Fruit fly (Drosophila melanogaster) whole organism, prepupa: Measurements from ENCODE around the gene CG10587.

Experiments
- Blimp-1 ChIP-seq: fragments of 200-800 bp; sonication (Bioruptor generic); optimal IDR thresholded peaks from 3 replicates; lab custom pipeline; 2017; ENCODE audit warnings: missing biosample characterization, missing genetic modification characterization, mild to moderate bottlenecking, moderate library complexity, missing genetic modification reagents
- CG10631 ChIP-seq: fragments of 200-800 bp; sonication (Bioruptor generic); optimal IDR thresholded peaks from 2 replicates; lab custom pipeline; 2016; ENCODE audit warnings: missing biosample characterization, missing genetic modification characterization
- CG10669 ChIP-seq: fragments of 200-800 bp; sonication (Bioruptor generic); optimal IDR thresholded peaks from 3 replicates; lab custom pipeline; 2018; ENCODE audit warnings: missing biosample characterization, mild to moderate bottlenecking, missing genetic modification characterization, moderate library complexity
- CG11762 ChIP-seq: fragments of 200-800 bp; sonication (Bioruptor generic); optimal IDR thresholded peaks from 3 replicates; lab custom pipeline; 2016; ENCODE audit warnings: missing biosample characterization, missing genetic modification characterization; ENCODE audit not compliant: insufficient read depth
- CG11902 ChIP-seq: fragments of 200-800 bp; sonication (Bioruptor generic); optimal IDR thresholded peaks from 3 replicates; lab custom pipeline; 2016; ENCODE audit warnings: missing biosample characterization, missing genetic modification characterization
- CG15336 ChIP-seq: fragments of 200-800 bp; sonication (Bioruptor generic); IDR thresholded peaks from 2 replicates; pipeline ENCODE4 v1.3.6; 2022; ENCODE audit warnings: missing biosample characterization, missing genetic modification characterization
- CG3032 ChIP-seq: fragments of 200-800 bp; optimal IDR thresholded peaks from 2 replicates; lab custom pipeline; 2019; ENCODE audit warnings: missing biosample characterization, mild to moderate bottlenecking, missing genetic modification characterization, moderate library complexity
- CG31627 ChIP-seq: fragments of 200-800 bp; sonication (Bioruptor generic); optimal IDR thresholded peaks from 3 replicates; lab custom pipeline; 2016; ENCODE audit warnings: missing biosample characterization, missing genetic modification characterization
- CG32006 ChIP-seq: fragments of 200-800 bp; sonication (Bioruptor generic); optimal IDR thresholded peaks from 3 replicates; lab custom pipeline; 2017; ENCODE audit warnings: missing biosample characterization, mild to moderate bottlenecking, missing genetic modification characterization
- CG34406 ChIP-seq: fragments of 200-800 bp; sonication (Bioruptor generic); optimal IDR thresholded peaks from 3 replicates; lab custom pipeline; 2016; ENCODE audit warnings: missing biosample characterization, missing genetic modification characterization
- CG4318 ChIP-seq: fragments of 200-800 bp; sonication (Bioruptor generic); optimal IDR thresholded peaks from 3 replicates; lab custom pipeline; 2017; ENCODE audit warnings: missing biosample characterization, mild to moderate bottlenecking, missing genetic modification characterization
- CG6163 ChIP-seq: fragments of 200-800 bp; sonication (Bioruptor generic); IDR thresholded peaks from 3 replicates; pipeline ENCODE4 v1.3.6; 2022; ENCODE audit warnings: missing biosample characterization, missing genetic modification characterization
- CG6276 ChIP-seq: fragments of 200-800 bp; sonication (Bioruptor generic); optimal IDR thresholded peaks from 2 replicates; lab custom pipeline; 2017; ENCODE audit warnings: missing biosample characterization, mild to moderate bottlenecking, missing genetic modification characterization
- CG6792 ChIP-seq: fragments of 200-800 bp; sonication (Bioruptor generic); optimal IDR thresholded peaks from 3 replicates; lab custom pipeline; 2016; ENCODE audit warnings: missing biosample characterization, missing genetic modification characterization
- CG7368 ChIP-seq: fragments of 200-800 bp; sonication (Bioruptor generic); optimal IDR thresholded peaks from 3 replicates; lab custom pipeline; 2016; ENCODE audit warnings: missing biosample characterization, missing genetic modification characterization
- CG8319 ChIP-seq: fragments of 200-800 bp; sonication (Bioruptor generic); optimal IDR thresholded peaks from 3 replicates; lab custom pipeline; 2016; ENCODE audit warnings: missing biosample characterization, missing genetic modification characterization
- CG9139 ChIP-seq: fragments of 200-800 bp; sonication (Bioruptor generic); optimal IDR thresholded peaks from 3 replicates; lab custom pipeline; 2017; ENCODE audit warnings: missing biosample characterization, mild to moderate bottlenecking, missing genetic modification characterization
- Eip78C ChIP-seq: fragments of 200-800 bp; sonication (Bioruptor generic); peaks from one replicate; lab custom pipeline; 2016; ENCODE audit warnings: missing biosample characterization, missing genetic modification characterization
- Ets96B ChIP-seq: fragments of 200-800 bp; optimal IDR thresholded peaks from 2 replicates; lab custom pipeline; 2019; ENCODE audit warnings: missing biosample characterization, mild to moderate bottlenecking, missing genetic modification characterization, moderate library complexity
- Gug ChIP-seq: fragments of 200-800 bp; sonication (Bioruptor generic); IDR thresholded peaks from 2 replicates; pipeline ENCODE4 v1.3.6; 2022; ENCODE audit warnings: missing biosample characterization, missing genetic modification characterization
- Hr39 ChIP-seq: fragments of 200-800 bp; sonication (Bioruptor generic); optimal IDR thresholded peaks from 2 replicates; lab custom pipeline; 2016; ENCODE audit warnings: missing biosample characterization, missing genetic modification characterization
- Hr4 ChIP-seq: fragments of 200-800 bp; sonication (Bioruptor generic); optimal IDR thresholded peaks from 3 replicates; lab custom pipeline; 2016; ENCODE audit warnings: missing biosample characterization, missing genetic modification characterization
- Lpt ChIP-seq: fragments of 200-800 bp; sonication (Bioruptor generic); optimal IDR thresholded peaks from 3 replicates; lab custom pipeline; 2016; ENCODE audit warnings: missing biosample characterization, missing genetic modification characterization
- Met ChIP-seq: fragments of 200-800 bp; sonication (Bioruptor generic); optimal IDR thresholded peaks from 3 replicates; lab custom pipeline; 2016; ENCODE audit warnings: missing biosample characterization, missing genetic modification characterization
- OdsH ChIP-seq: fragments of 200-800 bp; sonication (Bioruptor generic); optimal IDR thresholded peaks from 3 replicates; lab custom pipeline; 2016; ENCODE audit warnings: missing biosample characterization, missing genetic modification characterization
- Smox ChIP-seq: fragments of 200-800 bp; sonication (Bioruptor generic); optimal IDR thresholded peaks from 3 replicates; lab custom pipeline; 2016; ENCODE audit warnings: missing biosample characterization, missing genetic modification characterization
- Sox102F ChIP-seq: fragments of 200-800 bp; sonication (Bioruptor generic); optimal IDR thresholded peaks from 2 replicates; lab custom pipeline; 2016; ENCODE audit warnings: missing biosample characterization, mild to moderate bottlenecking, missing genetic modification characterization
- Sox15 ChIP-seq: fragments of 200-800 bp; sonication (Bioruptor generic); optimal IDR thresholded peaks from 3 replicates; lab custom pipeline; 2016; ENCODE audit warnings: missing biosample characterization, missing genetic modification characterization
- achi ChIP-seq: fragments of 200-800 bp; sonication (Bioruptor generic); optimal IDR thresholded peaks from 3 replicates; lab custom pipeline; 2016; ENCODE audit warnings: missing biosample characterization, missing genetic modification characterization
- acj6 ChIP-seq: fragments of 200-800 bp; sonication (Bioruptor generic); optimal IDR thresholded peaks from 3 replicates; lab custom pipeline; 2016; ENCODE audit warnings: missing biosample characterization, missing genetic modification characterization
- cyc ChIP-seq: fragments of 200-800 bp; sonication (Bioruptor generic); optimal IDR thresholded peaks from 3 replicates; lab custom pipeline; 2016; ENCODE audit warnings: missing biosample characterization, missing genetic modification characterization
- dsx ChIP-seq: fragments of 200-800 bp; optimal IDR thresholded peaks from 3 replicates; lab custom pipeline; 2019; ENCODE audit warnings: missing biosample characterization, mild to moderate bottlenecking, missing genetic modification characterization, moderate library complexity; ENCODE audit not compliant: poor library complexity, severe bottlenecking
- eg ChIP-seq: fragments of 200-800 bp; sonication (Bioruptor generic); IDR thresholded peaks from 3 replicates; pipeline ENCODE4 v1.3.6; 2022; ENCODE audit warnings: missing biosample characterization, missing genetic modification characterization
- esn ChIP-seq: fragments of 200-800 bp; sonication (Bioruptor generic); optimal IDR thresholded peaks from 2 replicates; lab custom pipeline; 2016; ENCODE audit warnings: missing biosample characterization, mild to moderate bottlenecking, missing genetic modification characterization, moderate library complexity
- fd59A ChIP-seq: fragments of 200-800 bp; sonication (Bioruptor generic); optimal IDR thresholded peaks from 2 replicates; lab custom pipeline; 2017; ENCODE audit warnings: missing biosample characterization, mild to moderate bottlenecking, missing genetic modification characterization, missing genetic modification reagents
- fd85E ChIP-seq: fragments of 200-800 bp; sonication (Bioruptor generic); optimal IDR thresholded peaks from 3 replicates; lab custom pipeline; 2016; ENCODE audit warnings: missing biosample characterization, missing genetic modification characterization
- fkh ChIP-seq: fragments of 200-800 bp; sonication (Bioruptor generic); optimal IDR thresholded peaks from 3 replicates; lab custom pipeline; 2017; ENCODE audit warnings: missing biosample characterization, mild to moderate bottlenecking, missing genetic modification characterization, moderate library complexity
- lz ChIP-seq: fragments of 200-800 bp; sonication (Bioruptor generic); optimal IDR thresholded peaks from 3 replicates; lab custom pipeline; 2016; ENCODE audit warnings: missing biosample characterization, missing genetic modification characterization
- net ChIP-seq: fragments of 200-800 bp; sonication (Bioruptor generic); optimal IDR thresholded peaks from 3 replicates; lab custom pipeline; 2016; ENCODE audit warnings: missing biosample characterization, missing genetic modification characterization
- pdm3 ChIP-seq: fragments of 200-800 bp; sonication (Bioruptor generic); optimal IDR thresholded peaks from 3 replicates; lab custom pipeline; 2016; ENCODE audit warnings: missing biosample characterization, missing genetic modification characterization
- salr ChIP-seq, 2 experiments: fragments of 200-800 bp; sonication (Bioruptor generic); optimal IDR thresholded peaks; 3 replicates each; lab custom pipeline; 2016 to 2018; ENCODE audit warnings: missing biosample characterization in 2 of 2, missing genetic modification characterization in 2 of 2, mild to moderate bottlenecking in 1 of 2
- spab ChIP-seq: fragments of 200-800 bp; sonication (Bioruptor generic); optimal IDR thresholded peaks from 2 replicates; lab custom pipeline; 2017; ENCODE audit warnings: missing biosample characterization, mild to moderate bottlenecking, missing genetic modification characterization, missing genetic modification reagents
- ss ChIP-seq, 2 experiments: fragments of 200-800 bp; sonication (Bioruptor generic); optimal IDR thresholded peaks; 2 replicates in 1 of 2; 3 replicates in 1 of 2; lab custom pipeline; 2017 to 2018; ENCODE audit warnings: mild to moderate bottlenecking in 2 of 2, missing biosample characterization in 2 of 2, missing genetic modification characterization in 2 of 2, moderate library complexity in 1 of 2

The CG10587 gene

dm6 chr3L:21009405-21010120 is 47.2 kb upstream of the CG10587 start (continued):
- TF ChIP-seq Smox (peak; percentile 82), Hr4 (peak; percentile 69), acj6 (peak; percentile 78), eg (GFP tag; lab: Robert Waterston, UW) (peak; percentile 82), CG6163 (GFP tag; lab: Robert Waterston, UW) (peak; percentile 91), cyc (peak; percentile 81), CG11902 (GFP tag; lab: Kevin White, UChicago) (peak; percentile 62), fd59A (GFP tag; lab: Kevin White, UChicago) (peak; percentile 12), fkh (GFP tag; lab: Kevin White, UChicago) (no peak), CG6276 (GFP tag; lab: Kevin White, UChicago) (peak; percentile 68), spab (peak; percentile 34), CG7368 (GFP tag; lab: Kevin White, UChicago) (peak; percentile 60), Blimp-1 (GFP tag; lab: Kevin White, UChicago) (peak; percentile 7), dsx (GFP tag; lab: Kevin White, UChicago) (peak; percentile 76), CG31627 (GFP tag; lab: Kevin White, UChicago) (peak; percentile 80), Lpt (peak; percentile 68), Ets96B (tag; lab: Kevin White, UChicago) (peak; percentile 31), CG10669 (GFP tag; lab: Kevin White, UChicago) (peak; percentile 60), achi (GFP tag; lab: Kevin White, UChicago) (peak; percentile 87), CG32006 (GFP tag; lab: Kevin White, UChicago) (peak; percentile 73), CG15336 (GFP tag; lab: Robert Waterston, UW) (peak; percentile 85), Sox102F (peak; percentile 89), CG6792 (GFP tag; lab: Kevin White, UChicago) (peak; percentile 78), Met (GFP tag; lab: Kevin White, UChicago) (peak; percentile 88), CG9139 (peak; percentile 26)

DNA sequence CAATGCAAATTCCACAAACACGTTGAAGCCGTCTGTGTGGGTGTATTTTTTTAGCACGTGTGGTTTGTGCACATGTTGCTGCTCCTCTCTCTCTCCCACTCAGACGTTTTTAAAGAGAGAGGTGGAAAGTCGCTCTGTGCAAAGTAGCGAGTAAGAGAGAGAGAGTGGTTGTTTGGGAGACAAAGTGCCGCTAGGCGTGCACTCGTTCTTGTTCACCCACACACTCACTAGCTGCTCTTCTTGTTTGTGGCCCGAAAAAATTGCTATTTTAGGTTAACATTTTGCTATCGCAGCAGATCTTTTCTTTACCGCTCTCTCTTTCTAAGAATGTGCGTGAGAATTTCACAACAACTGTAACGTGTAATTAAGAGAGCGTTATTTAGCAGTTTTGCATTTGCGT is 46.5 kb upstream of the CG10587 start:
- TF ChIP-seq CG11762 (GFP tag; lab: Kevin White, UChicago) (no peak), net (GFP tag; lab: Kevin White, UChicago) (no peak), Gug (no peak), CG10631 (no peak), fd85E (peak; percentile 21), eg (GFP tag; lab: Robert Waterston, UW) (peak; percentile 24; the same call in 1 of the 3 replicates), ss (GFP tag; optimal IDR thresholded peaks at IDR 0.05; lab: Kevin White, UChicago) (peak in 1 of 2 experiments; percentile 2), CG6163 (GFP tag; lab: Robert Waterston, UW) (peak; percentile 39; the same call in 1 of the 3 replicates)

DNA sequence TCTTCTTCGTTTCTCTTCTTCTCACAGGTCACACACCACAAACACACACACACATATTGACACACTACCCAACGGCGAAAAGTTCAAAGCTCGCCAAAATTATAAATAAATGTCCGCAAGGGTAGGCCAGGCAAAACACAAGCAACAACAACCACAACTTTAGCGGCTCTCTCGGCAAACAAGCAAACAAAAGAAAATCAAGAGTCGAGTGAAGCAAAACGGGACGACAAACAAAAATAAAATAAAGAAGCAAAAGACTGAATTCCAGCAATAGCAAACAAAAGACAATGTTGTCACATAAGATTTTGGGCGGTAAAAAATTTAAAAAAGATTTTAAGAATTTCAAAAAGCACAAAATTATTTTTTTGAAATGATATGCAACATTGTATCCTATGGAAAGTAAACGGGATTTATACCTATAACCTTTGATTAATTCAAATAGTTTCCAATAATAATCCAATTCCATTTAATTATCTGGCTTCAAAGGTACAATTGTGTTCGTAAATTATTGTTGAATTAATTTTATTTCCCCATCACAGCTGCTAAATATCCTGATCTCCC is 46.0 kb upstream of the CG10587 start:
- TF ChIP-seq CG3032 (no peak), CG34406 (peak; percentile 7), CG32006 (GFP tag; lab: Kevin White, UChicago) (no peak), salr (GFP tag; optimal IDR thresholded peaks at IDR 0.05; lab: Kevin White, UChicago) (peak in 1 of 2 experiments; percentile 7), ss (GFP tag; optimal IDR thresholded peaks at IDR 0.05; lab: Kevin White, UChicago) (no peak), CG9139 (no peak), CG8319 (GFP tag; lab: Kevin White, UChicago) (no peak), lz (no peak), CG6792 (GFP tag; lab: Kevin White, UChicago) (no peak), CG4318 (GFP tag; lab: Kevin White, UChicago) (no peak), Hr39 (GFP tag; lab: Kevin White, UChicago) (no peak), Met (GFP tag; lab: Kevin White, UChicago) (peak; percentile 8), esn (GFP tag; lab: Kevin White, UChicago) (peak; percentile 19), Eip78C (GFP tag; lab: Kevin White, UChicago) (peak; percentile 77), achi (GFP tag; lab: Kevin White, UChicago) (peak; percentile 18), OdsH (GFP tag; lab: Kevin White, UChicago) (no peak), fkh (GFP tag; lab: Kevin White, UChicago) (peak; percentile 63), CG31627 (GFP tag; lab: Kevin White, UChicago) (no peak), Sox15 (no peak), Sox102F (peak; percentile 12), pdm3 (GFP tag; lab: Kevin White, UChicago) (peak; percentile 7)
- TF ChIP-seq, all 60 proteins: peak for 9
